Worm (Caenorhabditis elegans): ENCODE measurements around the gene F29A7.4.

The F29A7.4 gene

ce11 chrII:2749595-2750048 lies at the start of gene F29A7.4:
TSS of gene F29A7.4 (plus strand) at chrII:2749998.
- TF ChIP-seq W03F9.2 (tag; optimal IDR thresholded peaks at IDR 0.05) (no peak), dao-5 (tag; optimal IDR thresholded peaks at IDR 0.05) (no peak), him-1 (tag; optimal IDR thresholded peaks at IDR 0.05) (no peak)

DNA sequence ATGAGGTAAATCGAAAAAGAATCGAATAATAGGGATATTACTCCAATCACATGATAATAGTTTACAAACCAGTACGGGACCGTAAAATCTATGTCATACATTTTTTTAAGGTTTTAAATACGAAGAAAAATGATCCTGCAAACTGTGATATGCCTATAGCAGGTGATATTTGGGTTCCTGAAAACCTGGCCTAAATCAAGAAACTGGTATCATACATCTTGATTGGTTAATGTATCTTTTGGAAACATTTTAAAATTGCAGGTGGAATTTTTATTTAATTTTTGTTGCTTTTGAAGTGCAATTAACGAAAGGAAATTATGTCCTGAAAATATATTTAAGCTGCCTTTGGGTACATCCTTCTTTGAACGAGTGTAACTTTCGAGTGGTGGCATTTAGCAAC lies 49.6 kb upstream of the F29A7.4 start, which contains the start of gene sri-61:
sri-61 (minus strand) TSS at position 101 of the 400 bp plus-strand sequence.
- no peak for TF ChIP-seq W03F9.2 (tag; optimal IDR thresholded peaks at IDR 0.05)
- no peak for TF ChIP-seq dao-5 (tag; optimal IDR thresholded peaks at IDR 0.05)
- no peak for TF ChIP-seq him-1 (tag; optimal IDR thresholded peaks at IDR 0.05)

DNA sequence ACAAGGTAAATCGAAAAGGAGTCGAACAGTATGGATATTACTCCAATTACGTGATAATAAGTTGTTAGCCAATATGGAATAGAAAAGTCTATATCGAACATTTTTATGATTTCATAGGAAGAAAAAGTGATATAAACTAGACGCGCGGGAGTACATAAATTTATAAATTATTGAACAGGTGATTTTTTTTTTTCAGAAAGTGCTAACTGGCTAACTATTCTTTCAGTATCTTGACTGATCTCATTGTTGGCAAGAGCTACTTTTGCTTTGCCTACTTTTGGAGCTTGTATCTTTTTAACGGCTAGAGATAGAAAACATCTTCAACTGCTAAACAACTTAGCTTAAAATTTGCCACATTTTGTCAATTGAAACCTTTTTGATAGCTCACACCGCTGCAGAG lies 47.0 kb upstream of the F29A7.4 start, which contains the start of gene sri-60:
sri-60 (minus strand) TSS at position 101 of the 400 bp plus-strand sequence.
- TF ChIP-seq W03F9.2 (tag; optimal IDR thresholded peaks at IDR 0.05) (no peak), dao-5 (tag; optimal IDR thresholded peaks at IDR 0.05) (no peak), him-1 (tag; optimal IDR thresholded peaks at IDR 0.05) (no peak)

- no peak for TF ChIP-seq W03F9.2 (tag; optimal IDR thresholded peaks at IDR 0.05)
- no peak for TF ChIP-seq him-1 (tag; optimal IDR thresholded peaks at IDR 0.05)
- TF ChIP-seq dao-5 (tag; optimal IDR thresholded peaks at IDR 0.05), result no peak
Observed at ce11 chrII:2705200-2705599, 44.6 kb upstream of the F29A7.4 start, which contains the start of gene srh-128. TSS of gene srh-128 (minus strand) at chrII:2705300.

ce11 chrII:2707872-2708271 lies 41.9 kb upstream of the F29A7.4 start, which contains the start of gene Y47G7B.2:
TSS of gene Y47G7B.2 (minus strand) at chrII:2708014.
- TF ChIP-seq him-1 (tag; optimal IDR thresholded peaks at IDR 0.05) (no peak), dao-5 (tag; optimal IDR thresholded peaks at IDR 0.05) (no peak), W03F9.2 (tag; optimal IDR thresholded peaks at IDR 0.05) (no peak)

DNA sequence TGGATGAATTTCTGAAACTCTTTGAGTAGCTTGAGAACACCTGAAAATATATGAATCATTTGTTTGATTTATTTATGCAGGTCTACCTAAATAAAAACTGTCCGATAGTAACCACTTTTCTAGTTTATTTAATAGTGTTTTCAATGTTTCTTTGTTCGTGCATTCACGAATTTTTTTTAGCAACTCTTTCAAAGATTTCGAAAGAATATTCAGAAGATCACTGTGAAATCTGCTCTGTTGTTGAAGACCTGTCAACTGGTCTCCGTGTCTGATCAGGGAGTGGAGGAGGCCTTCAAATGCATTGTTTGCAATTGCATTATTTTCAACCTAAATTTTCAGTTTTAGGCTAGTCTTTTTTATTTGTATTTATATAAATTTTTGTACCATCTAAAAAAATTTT lies 39.9 kb upstream of the F29A7.4 start, which contains the start of gene T05A8.1:
T05A8.1 (minus strand) TSS at position 101 of the 400 bp plus-strand sequence.
- TF ChIP-seq W03F9.2 (tag; optimal IDR thresholded peaks at IDR 0.05) (no peak), him-1 (tag; optimal IDR thresholded peaks at IDR 0.05) (no peak), dao-5 (tag; optimal IDR thresholded peaks at IDR 0.05) (no peak)

DNA sequence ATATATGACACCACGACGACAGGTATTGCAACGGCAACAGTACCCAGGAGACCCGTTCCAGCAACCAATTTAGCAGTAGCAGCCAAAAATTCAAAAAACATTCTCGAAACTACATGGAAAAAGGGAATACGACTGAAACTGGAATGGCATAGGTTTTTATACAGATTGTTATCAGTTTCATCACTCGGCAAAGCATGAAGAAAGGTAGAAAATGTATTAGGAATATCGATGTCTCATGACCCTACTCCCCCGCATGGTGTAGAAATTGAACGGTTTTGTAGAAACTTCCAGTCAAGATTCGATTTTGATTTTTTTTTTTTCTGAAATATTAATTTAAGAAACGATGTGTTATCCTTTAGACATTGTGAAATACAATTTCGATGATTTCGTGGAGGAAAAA lies 38.9 kb upstream of the F29A7.4 start, which contains the start of gene T05A8.2:
T05A8.2 (minus strand) TSS at position 101 of the 400 bp plus-strand sequence.
- TF ChIP-seq dao-5 (tag; optimal IDR thresholded peaks at IDR 0.05) (no peak), him-1 (tag; optimal IDR thresholded peaks at IDR 0.05) (no peak), W03F9.2 (tag; optimal IDR thresholded peaks at IDR 0.05) (no peak)

ce11 chrII:2717335-2717734 lies 32.5 kb upstream of the F29A7.4 start, which contains the start of gene T05A8.3:
TSS of gene T05A8.3 (minus strand) at chrII:2717435.
- TF ChIP-seq him-1 (tag; optimal IDR thresholded peaks at IDR 0.05) (no peak), dao-5 (tag; optimal IDR thresholded peaks at IDR 0.05) (no peak), W03F9.2 (tag; optimal IDR thresholded peaks at IDR 0.05) (no peak)

DNA sequence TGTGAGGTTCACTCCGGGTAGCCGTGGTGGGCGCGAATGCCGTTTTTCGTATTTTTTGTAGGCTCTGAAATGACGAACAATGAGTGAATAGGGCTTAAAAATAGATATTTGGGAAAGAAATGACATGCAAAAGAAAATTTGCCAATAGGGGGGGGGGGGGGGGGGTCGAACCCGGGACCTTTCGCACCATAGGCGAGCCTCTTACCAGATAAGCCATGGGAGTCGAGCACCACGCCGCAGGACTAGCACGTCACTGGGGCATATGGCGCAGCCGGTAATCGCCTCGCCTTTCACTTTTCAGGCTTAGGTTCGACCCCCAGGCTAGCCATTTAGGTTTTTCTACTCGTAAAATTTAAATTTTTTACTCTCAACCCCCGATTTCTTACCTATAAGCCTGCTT lies 30.6 kb upstream of the F29A7.4 start:
- TF ChIP-seq W03F9.2 (tag; optimal IDR thresholded peaks at IDR 0.05) (no peak), him-1 (tag; optimal IDR thresholded peaks at IDR 0.05) (no peak), dao-5 (tag; optimal IDR thresholded peaks at IDR 0.05) (no peak)

DNA sequence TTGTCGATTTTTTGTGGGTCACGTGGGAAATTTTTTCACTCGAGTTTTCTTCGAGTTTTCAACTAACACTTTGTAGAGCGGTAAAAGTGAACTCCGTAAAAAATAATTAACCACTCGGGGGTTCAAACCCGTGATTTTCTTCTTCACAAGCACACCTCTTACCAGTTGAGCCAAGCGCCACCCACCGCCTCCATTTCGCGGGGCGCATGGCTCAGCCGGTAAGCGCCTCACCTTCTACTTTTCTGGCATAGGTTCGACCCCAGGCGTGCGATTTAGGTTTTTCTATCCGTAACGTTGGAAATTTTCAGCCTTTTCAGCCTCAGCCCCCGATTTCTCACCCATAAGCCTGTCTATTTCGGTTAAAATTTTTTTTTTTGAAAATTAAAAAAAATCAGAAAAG lies 27.8 kb upstream of the F29A7.4 start:
- TF ChIP-seq dao-5 (tag; optimal IDR thresholded peaks at IDR 0.05) (no peak), him-1 (tag; optimal IDR thresholded peaks at IDR 0.05) (no peak), W03F9.2 (tag; optimal IDR thresholded peaks at IDR 0.05) (no peak)

- TF ChIP-seq W03F9.2 (tag; optimal IDR thresholded peaks at IDR 0.05) (no peak), dao-5 (tag; optimal IDR thresholded peaks at IDR 0.05) (no peak), him-1 (tag; optimal IDR thresholded peaks at IDR 0.05) (no peak)
Observed at ce11 chrII:2725561-2725960, 24.2 kb upstream of the F29A7.4 start, which contains the start of the genes T05A8.11 and nep-2. TSS of gene T05A8.11 (minus strand) at chrII:2725661. TSS of gene nep-2 (minus strand) at chrII:2725752.

DNA sequence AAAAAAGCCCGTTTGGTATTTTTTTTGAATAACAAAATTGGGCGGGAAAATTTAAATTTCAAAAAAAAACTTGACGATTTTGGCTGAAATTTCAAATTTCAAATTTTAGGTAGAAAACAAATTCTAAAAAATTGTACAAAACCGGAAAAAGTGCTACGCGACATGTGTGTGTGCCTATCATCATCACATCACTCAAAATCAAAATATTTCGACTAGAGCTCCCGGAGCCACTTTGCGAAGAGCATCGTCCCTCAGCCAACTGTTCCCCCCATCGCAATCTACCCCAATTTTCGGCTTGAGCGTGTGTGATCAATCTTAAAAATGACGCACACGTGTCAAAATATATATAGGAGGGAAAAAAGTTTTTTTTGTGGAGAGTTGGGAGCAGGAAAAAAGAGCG lies 23.0 kb upstream of the F29A7.4 start:
- no peak for TF ChIP-seq him-1 (tag; optimal IDR thresholded peaks at IDR 0.05)
- no peak for TF ChIP-seq dao-5 (tag; optimal IDR thresholded peaks at IDR 0.05)
- TF ChIP-seq W03F9.2 (tag; optimal IDR thresholded peaks at IDR 0.05), result no peak

DNA sequence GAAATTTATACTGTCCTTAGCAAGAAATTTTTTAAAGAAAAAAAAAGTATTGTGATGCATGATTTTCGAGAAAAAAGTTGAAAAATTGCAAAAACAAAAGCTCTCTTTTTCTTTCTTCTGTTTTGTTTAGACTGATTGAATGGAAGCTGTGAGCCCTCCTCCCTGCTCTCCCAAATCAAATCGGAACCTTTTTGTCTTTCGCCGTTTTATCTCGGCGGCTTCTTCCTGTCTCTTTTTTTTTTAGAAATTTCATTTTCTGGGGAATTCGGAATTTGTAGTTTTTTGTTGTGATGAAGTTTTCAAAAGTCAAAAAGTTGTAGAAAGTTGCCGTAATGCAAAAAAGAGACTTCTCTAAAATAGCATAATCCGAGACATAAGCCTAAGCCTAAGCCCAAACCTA lies 19.2 kb upstream of the F29A7.4 start:
- TF ChIP-seq dao-5 (tag; optimal IDR thresholded peaks at IDR 0.05) (no peak), him-1 (tag; optimal IDR thresholded peaks at IDR 0.05) (no peak), W03F9.2 (tag; optimal IDR thresholded peaks at IDR 0.05) (no peak)

DNA sequence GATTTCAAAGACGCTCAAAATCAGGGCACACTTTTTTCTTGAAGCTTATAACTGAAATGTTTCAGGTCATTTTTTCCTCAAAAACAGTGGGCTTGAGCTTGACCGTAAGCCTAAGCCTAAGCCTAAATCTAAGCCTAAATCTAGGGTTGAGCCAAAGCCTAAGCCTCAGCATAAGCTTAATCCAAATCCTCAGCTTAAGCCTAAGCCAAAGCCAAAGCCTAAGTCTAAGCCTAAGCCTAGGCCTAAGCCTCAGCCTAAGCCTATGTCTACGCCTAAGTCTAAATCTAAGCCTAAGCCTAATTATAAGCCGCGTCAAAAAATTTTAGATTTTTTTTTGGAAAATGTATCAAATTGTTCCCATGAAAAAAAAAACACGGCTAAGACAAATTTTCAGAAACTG lies 15.5 kb upstream of the F29A7.4 start:
- TF ChIP-seq him-1 (tag; optimal IDR thresholded peaks at IDR 0.05), result no peak
- no peak for TF ChIP-seq dao-5 (tag; optimal IDR thresholded peaks at IDR 0.05)
- no peak for TF ChIP-seq W03F9.2 (tag; optimal IDR thresholded peaks at IDR 0.05)

ce11 chrII:2734735-2735134 lies 15.1 kb upstream of the F29A7.4 start:
- TF ChIP-seq dao-5 (tag; optimal IDR thresholded peaks at IDR 0.05), result no peak
- TF ChIP-seq W03F9.2 (tag; optimal IDR thresholded peaks at IDR 0.05), result no peak
- TF ChIP-seq him-1 (tag; optimal IDR thresholded peaks at IDR 0.05), result no peak

All from whole organism, L4/young adult.